Worm (Caenorhabditis elegans) whole organism, L3 larva: ENCODE data around the gene F57C12.6.

ENCODE experiments used
- nhr-77 ChIP-seq: fragments of 150-350 bp; optimal IDR thresholded peaks from 2 replicates; lab custom pipeline; 2014; ENCODE audit warnings: missing biosample characterization, missing genetic modification characterization
- unc-62 ChIP-seq: fragments of 150-350 bp; sonication (generic microtip); optimal IDR thresholded peaks from 4 replicates; lab custom pipeline; 2014; ENCODE audit warnings: missing biosample characterization, missing genetic modification reagents, missing genetic modification characterization

ce11 chrX:538083-538482, 15.7 kb downstream of the F57C12.6 start:
- TF ChIP-seq unc-62 (GFP tag; lab: Kevin White, UChicago), result no peak
- TF ChIP-seq nhr-77 (tag; lab: Kevin White, UChicago), result no peak
